Fruit fly (Drosophila melanogaster): ENCODE data around the gene CG15535.

DNA sequence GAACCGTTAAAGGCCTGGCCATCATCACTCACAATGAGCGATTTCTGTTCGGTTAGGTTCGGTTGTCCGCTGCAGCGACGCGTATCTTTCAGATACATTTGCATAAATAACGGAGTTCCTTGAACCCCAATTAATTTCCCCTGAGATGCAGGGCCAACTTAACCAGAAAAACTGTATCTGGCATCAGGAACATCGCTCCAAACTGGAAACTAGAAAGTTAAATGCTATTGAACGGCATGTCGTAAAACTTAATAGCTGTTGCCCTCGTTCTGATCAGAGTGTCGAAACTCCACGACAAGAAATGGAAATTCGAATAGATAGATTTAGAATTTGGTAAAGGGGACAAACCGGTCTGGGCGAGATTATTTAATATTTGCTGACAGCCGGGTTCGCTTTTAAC is 48.6 kb upstream of the CG15535 start:
- TF ChIP-seq insv (optimal IDR thresholded peaks at IDR 0.05) (no peak), psq (optimal IDR thresholded peaks at IDR 0.05) (no peak), Myc (optimal IDR thresholded peaks at IDR 0.05) (no peak), ttk (optimal IDR thresholded peaks at IDR 0.05) (no peak), Sin3A (optimal IDR thresholded peaks at IDR 0.05) (no peak)
